Worm (Caenorhabditis elegans) whole organism, L1 larva: ENCODE results near the gene Y82E9BR.3.

Source experiments
- C04F5.9 ChIP-seq: sonication (generic microtip); optimal IDR thresholded peaks from 2 replicates; lab custom pipeline; 2016; ENCODE audit warnings: missing genetic modification characterization, missing compliant biosample characterization
- C16A3.4 ChIP-seq: fragments of 150-350 bp; optimal IDR thresholded peaks from 2 replicates; lab custom pipeline; 2014; ENCODE audit warnings: missing biosample characterization, missing genetic modification characterization
- Y116A8C.19 ChIP-seq: sonication (generic microtip); optimal IDR thresholded peaks from 2 replicates; lab custom pipeline; 2016; ENCODE audit warnings: missing compliant biosample characterization, missing genetic modification characterization, borderline replicate concordance
- alr-1 ChIP-seq: fragments of 200-800 bp; sonication (Bioruptor generic); optimal IDR thresholded peaks from 2 replicates; lab custom pipeline; 2018; ENCODE audit warnings: borderline replicate concordance, mild to moderate bottlenecking, missing genetic modification characterization, missing compliant biosample characterization
- aly-2 ChIP-seq: fragments of 150-350 bp; optimal IDR thresholded peaks from 2 replicates; lab custom pipeline; 2014; ENCODE audit warnings: missing biosample characterization, missing genetic modification characterization
- ama-1 ChIP-seq: fragments of 150-350 bp; optimal IDR thresholded peaks from 2 replicates; lab custom pipeline; 2014
- ceh-82 ChIP-seq, 3 experiments: fragments of 150-350 bp in 1 of 3; sonication (generic microtip) in 2 of 3; optimal IDR thresholded peaks; 2 replicates each; lab custom pipeline; 2014 to 2017; ENCODE audit warnings: missing biosample characterization in 3 of 3, missing genetic modification characterization in 3 of 3
- ceh-88 ChIP-seq: fragments of 200-800 bp; sonication (Bioruptor generic); IDR thresholded peaks from 2 replicates; pipeline ENCODE4 v1.3.6; 2022; ENCODE audit warnings: missing genetic modification characterization, missing compliant biosample characterization
- dsc-1 ChIP-seq: sonication (generic microtip); optimal IDR thresholded peaks from 2 replicates; lab custom pipeline; 2016; ENCODE audit warnings: mild to moderate bottlenecking, missing genetic modification characterization, missing compliant biosample characterization
- efl-1 ChIP-seq, 4 experiments: fragments of 150-350 bp; optimal IDR thresholded peaks in 3 of 4; peaks in 1 of 4; 1 replicate in 1 of 4; 2 replicates in 3 of 4; lab custom pipeline; 2014; ENCODE audit warnings: missing biosample characterization in 2 of 4, missing genetic modification characterization in 2 of 4, missing genetic modification reagents in 2 of 4
- elt-2 ChIP-seq: sonication (generic microtip); optimal IDR thresholded peaks from 2 replicates; lab custom pipeline; 2016; ENCODE audit warnings: missing genetic modification characterization, mild to moderate bottlenecking, inconsistent platforms, missing compliant biosample characterization, missing genetic modification reagents
- elt-3 ChIP-seq, 6 experiments: fragments of 150-350 bp in 1 of 6; sonication (generic microtip); optimal IDR thresholded peaks; 2 replicates each; lab custom pipeline; 2017 to 2018; ENCODE audit warnings: missing biosample characterization in 6 of 6, missing genetic modification characterization in 6 of 6, inconsistent platforms in 1 of 6
- fos-1 ChIP-seq: fragments of 150-350 bp; optimal IDR thresholded peaks from 2 replicates; lab custom pipeline; 2014; ENCODE audit warnings: missing biosample characterization, missing genetic modification characterization
- grh-1 ChIP-seq: fragments of 200-800 bp; sonication (Bioruptor generic); IDR thresholded peaks from 2 replicates; pipeline ENCODE4 v1.3.6; 2022; ENCODE audit warnings: missing genetic modification reagents, missing genetic modification characterization, missing compliant biosample characterization
- hpl-2 ChIP-seq: fragments of 150-350 bp; optimal IDR thresholded peaks from 2 replicates; lab custom pipeline; 2014; ENCODE audit warnings: missing biosample characterization, missing genetic modification reagents, missing genetic modification characterization
- irx-1 ChIP-seq: sonication (generic microtip); optimal IDR thresholded peaks from 2 replicates; lab custom pipeline; 2016; ENCODE audit warnings: missing genetic modification characterization, missing compliant biosample characterization
- isw-1 ChIP-seq: fragments of 200-800 bp; sonication (Bioruptor generic); IDR thresholded peaks from 2 replicates; pipeline ENCODE4 v1.3.6; 2022; ENCODE audit warnings: missing genetic modification characterization, missing compliant biosample characterization
- jun-1 ChIP-seq: fragments of 150-350 bp; optimal IDR thresholded peaks from 2 replicates; lab custom pipeline; 2014; ENCODE audit warnings: missing biosample characterization, missing genetic modification reagents, missing genetic modification characterization
- lin-13 ChIP-seq: fragments of 150-350 bp; optimal IDR thresholded peaks from 2 replicates; lab custom pipeline; 2014; ENCODE audit warnings: missing biosample characterization, missing genetic modification reagents, missing genetic modification characterization
- lin-14 ChIP-seq: fragments of 200-800 bp; sonication (Bioruptor generic); optimal IDR thresholded peaks from 2 replicates; lab custom pipeline; 2018; ENCODE audit warnings: mild to moderate bottlenecking, missing genetic modification characterization, moderate library complexity, missing compliant biosample characterization
- lin-35 ChIP-seq, 2 experiments: fragments of 150-350 bp; optimal IDR thresholded peaks; 2 replicates each; lab custom pipeline; 2014; ENCODE audit warnings: missing biosample characterization in 2 of 2, missing genetic modification characterization in 2 of 2, missing genetic modification reagents in 2 of 2
- lin-39 ChIP-seq: fragments of 150-350 bp; optimal IDR thresholded peaks from 2 replicates; lab custom pipeline; 2014; ENCODE audit warnings: missing biosample characterization, missing genetic modification reagents, missing genetic modification characterization
- lsy-2 ChIP-seq, 2 experiments: fragments of 150-350 bp; optimal IDR thresholded peaks; 2 replicates each; lab custom pipeline; 2014; ENCODE audit warnings: missing biosample characterization in 2 of 2, missing genetic modification characterization in 2 of 2
- mab-9 ChIP-seq: fragments of 200-800 bp; sonication (Bioruptor generic); IDR thresholded peaks from 2 replicates; pipeline ENCODE4 v1.3.6; 2022; ENCODE audit warnings: missing genetic modification reagents, missing genetic modification characterization, missing compliant biosample characterization
- mep-1 ChIP-seq: fragments of 150-350 bp; optimal IDR thresholded peaks from 2 replicates; lab custom pipeline; 2014; ENCODE audit warnings: missing biosample characterization, missing genetic modification characterization
- nhr-11 ChIP-seq: fragments of 150-350 bp; optimal IDR thresholded peaks from 2 replicates; lab custom pipeline; 2014; ENCODE audit warnings: missing biosample characterization, missing genetic modification characterization
- nhr-19 ChIP-seq: fragments of 200-800 bp; sonication (Bioruptor generic); conservative IDR thresholded peaks from 2 replicates; pipeline ENCODE4 v1.3.6; 2022; ENCODE audit warnings: missing genetic modification characterization, missing compliant biosample characterization
- nhr-20 ChIP-seq: sonication (generic microtip); optimal IDR thresholded peaks from 2 replicates; lab custom pipeline; 2016; ENCODE audit warnings: mild to moderate bottlenecking, missing genetic modification characterization, missing compliant biosample characterization
- nhr-47 ChIP-seq: sonication (generic microtip); optimal IDR thresholded peaks from 2 replicates; lab custom pipeline; 2016; ENCODE audit warnings: mild to moderate bottlenecking, missing genetic modification characterization, moderate library complexity, missing compliant biosample characterization
- nhr-71 ChIP-seq: sonication (generic microtip); optimal IDR thresholded peaks from 2 replicates; lab custom pipeline; 2016; ENCODE audit warnings: mild to moderate bottlenecking, missing genetic modification characterization, moderate library complexity, missing compliant biosample characterization
- nhr-77 ChIP-seq: fragments of 150-350 bp; optimal IDR thresholded peaks from 2 replicates; lab custom pipeline; 2014; ENCODE audit warnings: missing biosample characterization, missing genetic modification characterization
- nhr-85 ChIP-seq: sonication (generic microtip); peaks from one replicate; lab custom pipeline; 2016; ENCODE audit warnings: missing genetic modification characterization, inconsistent platforms, missing compliant biosample characterization
- nhr-90 ChIP-seq: sonication (generic microtip); optimal IDR thresholded peaks from 2 replicates; lab custom pipeline; 2016; ENCODE audit warnings: mild to moderate bottlenecking, missing genetic modification characterization, missing compliant biosample characterization; ENCODE audit not compliant: poor library complexity
- pax-3 ChIP-seq: fragments of 200-800 bp; sonication (Bioruptor generic); optimal IDR thresholded peaks from 2 replicates; lab custom pipeline; 2018; ENCODE audit warnings: mild to moderate bottlenecking, missing genetic modification characterization, moderate library complexity, missing compliant biosample characterization
- rnt-1 ChIP-seq: sonication (generic microtip); optimal IDR thresholded peaks from 2 replicates; lab custom pipeline; 2016; ENCODE audit warnings: mild to moderate bottlenecking, missing genetic modification characterization, moderate library complexity, missing compliant biosample characterization
- snpc-4 ChIP-seq: fragments of 150-350 bp; optimal IDR thresholded peaks from 2 replicates; lab custom pipeline; 2014; ENCODE audit warnings: missing biosample characterization, missing genetic modification characterization
- snu-23 ChIP-seq: sonication (generic microtip); optimal IDR thresholded peaks from 2 replicates; lab custom pipeline; 2016; ENCODE audit warnings: missing genetic modification characterization, missing compliant biosample characterization
- sox-4 ChIP-seq: sonication (generic microtip); optimal IDR thresholded peaks from 2 replicates; lab custom pipeline; 2016; ENCODE audit warnings: missing genetic modification characterization, missing compliant biosample characterization
- sptf-1 ChIP-seq: fragments of 150-350 bp; optimal IDR thresholded peaks from 2 replicates; lab custom pipeline; 2014; ENCODE audit warnings: missing biosample characterization, missing genetic modification characterization
- sup-37 ChIP-seq: fragments of 200-800 bp; sonication (Bioruptor generic); optimal IDR thresholded peaks from 2 replicates; lab custom pipeline; 2018; ENCODE audit warnings: mild to moderate bottlenecking, missing genetic modification characterization, missing compliant biosample characterization
- swsn-7 ChIP-seq: sonication (generic microtip); optimal IDR thresholded peaks from 2 replicates; lab custom pipeline; 2016; ENCODE audit warnings: missing genetic modification characterization, missing compliant biosample characterization
- tbx-2 ChIP-seq: sonication (generic microtip); optimal IDR thresholded peaks from 2 replicates; lab custom pipeline; 2016; ENCODE audit warnings: missing genetic modification characterization, missing compliant biosample characterization
- tlp-1 ChIP-seq: fragments of 150-350 bp; optimal IDR thresholded peaks from 2 replicates; lab custom pipeline; 2014; ENCODE audit warnings: missing biosample characterization, missing genetic modification characterization
- unc-130 ChIP-seq: fragments of 150-350 bp; optimal IDR thresholded peaks from 2 replicates; lab custom pipeline; 2017; ENCODE audit warnings: missing biosample characterization, missing genetic modification characterization, inconsistent platforms
- unc-30 ChIP-seq: sonication (generic microtip); optimal IDR thresholded peaks from 2 replicates; lab custom pipeline; 2017; ENCODE audit warnings: missing biosample characterization, missing genetic modification characterization
- unc-62 ChIP-seq: fragments of 150-350 bp; optimal IDR thresholded peaks from 2 replicates; lab custom pipeline; 2014; ENCODE audit warnings: missing biosample characterization, missing genetic modification reagents, missing genetic modification characterization
- vab-15 ChIP-seq: sonication (generic microtip); optimal IDR thresholded peaks from 2 replicates; lab custom pipeline; 2017; ENCODE audit warnings: missing genotype, mild to moderate bottlenecking, missing genetic modification characterization, missing compliant biosample characterization
- xbp-1 ChIP-seq: sonication (generic microtip); optimal IDR thresholded peaks from 2 replicates; lab custom pipeline; 2016; ENCODE audit warnings: missing genetic modification characterization, missing compliant biosample characterization
- zag-1 ChIP-seq: fragments of 150-350 bp; optimal IDR thresholded peaks from 2 replicates; lab custom pipeline; 2014; ENCODE audit warnings: missing biosample characterization, missing genetic modification characterization
- zip-4 ChIP-seq: fragments of 200-800 bp; sonication (Bioruptor generic); optimal IDR thresholded peaks from 2 replicates; lab custom pipeline; 2018; ENCODE audit warnings: mild to moderate bottlenecking, missing genetic modification characterization, moderate library complexity, missing compliant biosample characterization
- ztf-11 ChIP-seq, 2 experiments: sonication (generic microtip); optimal IDR thresholded peaks; 2 replicates each; lab custom pipeline; 2016 to 2017; ENCODE audit warnings: missing genetic modification characterization in 2 of 2, missing biosample characterization in 1 of 2, missing compliant biosample characterization in 1 of 2
- ztf-4 ChIP-seq: fragments of 150-350 bp; optimal IDR thresholded peaks from 2 replicates; lab custom pipeline; 2014; ENCODE audit warnings: missing biosample characterization, missing genetic modification characterization

Y82E9BR.3 gene

DNA sequence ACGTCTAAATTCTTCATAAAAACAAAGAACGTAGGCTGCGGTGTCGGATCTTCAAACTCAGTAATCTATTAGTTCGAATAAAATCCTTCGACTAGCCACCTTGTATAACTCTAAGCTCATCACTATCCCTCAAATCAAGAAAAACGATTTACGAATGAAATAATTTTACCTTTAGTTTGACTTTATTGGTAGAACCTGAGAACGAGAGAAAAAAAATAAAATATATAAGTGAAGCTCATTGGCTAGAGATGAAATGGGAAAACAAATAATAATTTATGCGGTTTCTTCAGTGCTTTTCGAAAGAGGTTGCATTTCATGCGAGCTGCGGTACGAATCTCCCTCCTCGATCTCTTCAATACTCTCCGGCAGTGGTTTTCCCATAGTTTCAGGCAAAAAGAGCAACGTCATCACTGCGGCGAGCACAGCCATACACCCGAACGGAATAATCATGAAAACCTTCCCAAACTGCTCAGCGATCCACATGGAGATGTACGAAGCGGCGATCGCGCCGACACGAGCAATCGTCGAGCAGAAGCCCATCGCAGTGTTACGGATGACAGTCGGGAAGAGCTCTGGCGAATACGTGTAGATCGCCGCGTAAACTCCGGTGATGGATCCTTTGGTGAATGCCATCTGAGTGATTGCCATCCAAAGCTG, 832 bp downstream of the Y82E9BR.3 start:
- TF ChIP-seq ceh-88 (peak; percentile 49), lin-35 (GFP tag; optimal IDR thresholded peaks at IDR 0.05; lab: Kevin White, UChicago) (peak in 1 of 2 experiments; percentile 20), sup-37 (no peak), lin-13 (GFP tag; lab: Kevin White, UChicago) (peak; percentile 31), ztf-11 (tag; optimal IDR thresholded peaks at IDR 0.05; lab: Kevin White, UChicago) (no peak), lin-14 (GFP tag; lab: Kevin White, UChicago) (peak; percentile 36), tbx-2 (peak; percentile 25), jun-1 (no peak), lsy-2 (tag; optimal IDR thresholded peaks at IDR 0.05; lab: Kevin White, UChicago) (peak; percentile 53 to 68), swsn-7 (peak; percentile 64), nhr-11 (peak; percentile 35), isw-1 (no peak), C16A3.4 (tag; lab: Kevin White, UChicago) (peak; percentile 39), unc-62 (GFP tag; lab: Kevin White, UChicago) (no peak), ama-1 (lab: Kevin White, UChicago) (peak; percentile 84), irx-1 (no peak), mep-1 (tag; lab: Kevin White, UChicago) (no peak), pax-3 (tag; lab: Kevin White, UChicago) (peak; percentile 76), efl-1 (optimal IDR thresholded peaks at IDR 0.05; lab: Kevin White, UChicago) (peak; percentile 10 to 13), efl-1 (GFP tag; optimal IDR thresholded peaks at IDR 0.05 in 1 of 2; lab: Kevin White, UChicago) (peak in 1 of 2 experiments; percentile 92), nhr-19 (peak; percentile 63), aly-2 (tag; lab: Kevin White, UChicago) (peak; percentile 91), elt-3 (tag; optimal IDR thresholded peaks at IDR 0.05; lab: Kevin White, UChicago) (peak in 2 of 6 experiments; percentile 6 to 15), vab-15 (tag; lab: Kevin White, UChicago) (no peak), dsc-1 (peak; percentile 23), grh-1 (GFP tag; lab: Robert Waterston, UW) (peak; percentile 48; the same call in 1 of the 2 replicates), elt-2 (tag; lab: Kevin White, UChicago) (peak; percentile 62), zip-4 (GFP tag; lab: Kevin White, UChicago) (peak; percentile 33), Y116A8C.19 (tag; lab: Kevin White, UChicago) (no peak), snpc-4 (no peak), nhr-77 (tag; lab: Kevin White, UChicago) (peak; percentile 25), tlp-1 (tag; lab: Kevin White, UChicago) (no peak), rnt-1 (tag; lab: Kevin White, UChicago) (peak; percentile 35), unc-30 (tag; lab: Kevin White, UChicago) (no peak), mab-9 (GFP tag; lab: Robert Waterston, UW) (peak; percentile 70), snu-23 (GFP tag; lab: Kevin White, UChicago) (peak; percentile 66), sox-4 (tag; lab: Kevin White, UChicago) (no peak), nhr-85 (tag; lab: Kevin White, UChicago) (peak; percentile 68), zag-1 (tag; lab: Kevin White, UChicago) (no peak), ceh-82 (tag; optimal IDR thresholded peaks at IDR 0.05; lab: Kevin White, UChicago) (peak in 1 of 3 experiments; percentile 11), lin-39 (tag; lab: Kevin White, UChicago) (peak; percentile 29), alr-1 (tag; lab: Kevin White, UChicago) (no peak), nhr-47 (tag; lab: Kevin White, UChicago) (peak; percentile 67), unc-130 (tag; lab: Kevin White, UChicago) (no peak), C04F5.9 (peak; percentile 28), ztf-4 (tag; lab: Kevin White, UChicago) (peak; percentile 85), xbp-1 (tag; lab: Kevin White, UChicago) (peak; percentile 33), fos-1 (tag; lab: Kevin White, UChicago) (peak; percentile 35), hpl-2 (peak; percentile 41), nhr-71 (tag; lab: Kevin White, UChicago) (peak; percentile 81), nhr-20 (tag; lab: Kevin White, UChicago) (peak; percentile 50), sptf-1 (tag; lab: Kevin White, UChicago) (no peak), nhr-90 (tag; lab: Kevin White, UChicago) (peak; percentile 86)
